Worm (Caenorhabditis elegans) whole organism, late embryonic: ENCODE data around the gene nhr-171.

Source experiments
- K09A11.1 ChIP-seq: sonication (generic microtip); optimal IDR thresholded peaks from 2 replicates; lab custom pipeline; 2017; ENCODE audit warnings: antibody characterized with exemption, mild to moderate bottlenecking, missing genetic modification characterization, missing compliant biosample characterization; ENCODE audit not compliant: insufficient read depth
- ahr-1 ChIP-seq: sonication (generic microtip); optimal IDR thresholded peaks from 2 replicates; lab custom pipeline; 2016; ENCODE audit warnings: missing genetic modification characterization, missing compliant biosample characterization
- ceh-14 ChIP-seq: sonication (generic microtip); optimal IDR thresholded peaks from 2 replicates; lab custom pipeline; 2016; ENCODE audit warnings: missing genotype, missing genetic modification characterization, missing compliant biosample characterization
- ceh-19 ChIP-seq: fragments of 200-800 bp; sonication (Bioruptor generic); optimal IDR thresholded peaks from 2 replicates; lab custom pipeline; 2018; ENCODE audit warnings: mild to moderate bottlenecking, missing genetic modification characterization, missing compliant biosample characterization
- ceh-2 ChIP-seq: sonication (generic microtip); optimal IDR thresholded peaks from 2 replicates; lab custom pipeline; 2016; ENCODE audit warnings: missing genotype, missing genetic modification characterization, missing compliant biosample characterization
- ceh-24 ChIP-seq: sonication (generic microtip); optimal IDR thresholded peaks from 2 replicates; lab custom pipeline; 2016; ENCODE audit warnings: mild to moderate bottlenecking, missing genetic modification characterization, missing compliant biosample characterization
- ceh-30 ChIP-seq: fragments of 150-350 bp; optimal IDR thresholded peaks from 2 replicates; lab custom pipeline; 2014; ENCODE audit warnings: missing biosample characterization, missing genetic modification characterization
- ceh-31 ChIP-seq: sonication (generic microtip); optimal IDR thresholded peaks from 2 replicates; lab custom pipeline; 2016; ENCODE audit warnings: missing genetic modification characterization, missing compliant biosample characterization
- ceh-34 ChIP-seq: sonication (generic microtip); optimal IDR thresholded peaks from 2 replicates; lab custom pipeline; 2016; ENCODE audit warnings: mild to moderate bottlenecking, missing genetic modification characterization, missing compliant biosample characterization
- ceh-48 ChIP-seq: sonication (generic microtip); optimal IDR thresholded peaks from 2 replicates; lab custom pipeline; 2016; ENCODE audit warnings: missing genetic modification characterization, inconsistent platforms, missing compliant biosample characterization
- ceh-9 ChIP-seq: sonication (generic microtip); optimal IDR thresholded peaks from 2 replicates; lab custom pipeline; 2016; ENCODE audit warnings: mild to moderate bottlenecking, missing genetic modification characterization, inconsistent platforms, missing compliant biosample characterization
- che-1 ChIP-seq: sonication (generic microtip); optimal IDR thresholded peaks from 2 replicates; lab custom pipeline; 2016; ENCODE audit warnings: mild to moderate bottlenecking, missing genetic modification characterization, missing compliant biosample characterization
- dve-1 ChIP-seq: sonication (generic microtip); optimal IDR thresholded peaks from 2 replicates; lab custom pipeline; 2017; ENCODE audit warnings: antibody characterized with exemption, mild to moderate bottlenecking, missing genetic modification characterization, missing compliant biosample characterization
- elt-2 ChIP-seq: sonication (generic microtip); optimal IDR thresholded peaks from 2 replicates; lab custom pipeline; 2016; ENCODE audit warnings: missing genetic modification reagents, missing genetic modification characterization, missing compliant biosample characterization
- elt-4 ChIP-seq: sonication (generic microtip); optimal IDR thresholded peaks from 2 replicates; lab custom pipeline; 2016; ENCODE audit warnings: missing genetic modification characterization, missing compliant biosample characterization
- ets-4 ChIP-seq: sonication (generic microtip); optimal IDR thresholded peaks from 2 replicates; lab custom pipeline; 2016; ENCODE audit warnings: missing genetic modification characterization, missing compliant biosample characterization
- fkh-10 ChIP-seq: fragments of 150-350 bp; optimal IDR thresholded peaks from 2 replicates; lab custom pipeline; 2014; ENCODE audit warnings: missing biosample characterization, missing genetic modification reagents, missing genetic modification characterization
- gmeb-2 ChIP-seq: sonication (generic microtip); optimal IDR thresholded peaks from 2 replicates; lab custom pipeline; 2016; ENCODE audit warnings: missing genetic modification characterization, inconsistent platforms, missing compliant biosample characterization
- hlh-30 ChIP-seq: sonication (generic microtip); optimal IDR thresholded peaks from 2 replicates; lab custom pipeline; 2017; ENCODE audit warnings: antibody characterized with exemption, missing genetic modification characterization, missing compliant biosample characterization; ENCODE audit not compliant: insufficient read depth
- mec-3 ChIP-seq: sonication (generic microtip); optimal IDR thresholded peaks from 2 replicates; lab custom pipeline; 2016; ENCODE audit warnings: borderline replicate concordance, missing genetic modification characterization, missing compliant biosample characterization
- nfya-1 ChIP-seq: sonication (generic microtip); optimal IDR thresholded peaks from 2 replicates; lab custom pipeline; 2017; ENCODE audit warnings: missing genetic modification characterization, mild to moderate bottlenecking, missing compliant biosample characterization, antibody characterized with exemption, moderate library complexity
- nhr-232 ChIP-seq: sonication (generic microtip); optimal IDR thresholded peaks from 2 replicates; lab custom pipeline; 2016; ENCODE audit warnings: missing genetic modification characterization, missing compliant biosample characterization
- npax-4 ChIP-seq: sonication (generic microtip); optimal IDR thresholded peaks from 2 replicates; lab custom pipeline; 2016; ENCODE audit warnings: missing genetic modification characterization, missing compliant biosample characterization
- pag-3 ChIP-seq: sonication (generic microtip); optimal IDR thresholded peaks from 2 replicates; lab custom pipeline; 2016; ENCODE audit warnings: missing compliant biosample characterization, missing genetic modification characterization, borderline replicate concordance
- pat-9 ChIP-seq: fragments of 200-800 bp; sonication (Bioruptor generic); optimal IDR thresholded peaks from 2 replicates; lab custom pipeline; 2018; ENCODE audit warnings: mild to moderate bottlenecking, missing genetic modification characterization, moderate library complexity, missing compliant biosample characterization
- pax-1 ChIP-seq: fragments of 150-350 bp; optimal IDR thresholded peaks from 2 replicates; lab custom pipeline; 2014; ENCODE audit warnings: missing biosample characterization, missing genetic modification characterization
- pha-2 ChIP-seq: sonication (generic microtip); optimal IDR thresholded peaks from 2 replicates; lab custom pipeline; 2017; ENCODE audit warnings: mild to moderate bottlenecking, missing genetic modification characterization, missing compliant biosample characterization
- pha-4 ChIP-seq: fragments of 150-350 bp; optimal IDR thresholded peaks from 2 replicates; lab custom pipeline; 2018; ENCODE audit warnings: missing biosample characterization, missing genetic modification reagents, missing genetic modification characterization
- sox-4 ChIP-seq: sonication (generic microtip); optimal IDR thresholded peaks from 2 replicates; lab custom pipeline; 2017; ENCODE audit warnings: mild to moderate bottlenecking, missing genetic modification characterization, inconsistent platforms, missing compliant biosample characterization
- syd-9 ChIP-seq: sonication (generic microtip); optimal IDR thresholded peaks from 2 replicates; lab custom pipeline; 2016; ENCODE audit warnings: mild to moderate bottlenecking, missing genetic modification characterization, moderate library complexity, missing compliant biosample characterization
- tbx-2 ChIP-seq: sonication (generic microtip); optimal IDR thresholded peaks from 2 replicates; lab custom pipeline; 2016; ENCODE audit warnings: missing genetic modification characterization, missing compliant biosample characterization
- ttx-3 ChIP-seq: sonication (generic microtip); optimal IDR thresholded peaks from 2 replicates; lab custom pipeline; 2016; ENCODE audit warnings: missing genetic modification reagents, missing genetic modification characterization, missing compliant biosample characterization
- unc-3 ChIP-seq, 2 experiments: fragments of 200-800 bp in 1 of 2; sonication (Bioruptor generic) in 1 of 2; sonication (generic microtip) in 1 of 2; conservative IDR thresholded peaks in 1 of 2; optimal IDR thresholded peaks in 1 of 2; 2 replicates each; pipeline versions ENCODE4 v1.3.6 to Lab custom; 2016 to 2022; ENCODE audit warnings: missing compliant biosample characterization in 2 of 2, missing genetic modification characterization in 2 of 2, missing genetic modification reagents in 1 of 2
- unc-42 ChIP-seq: sonication (generic microtip); optimal IDR thresholded peaks from 2 replicates; lab custom pipeline; 2016; ENCODE audit warnings: missing genotype, missing genetic modification characterization, missing compliant biosample characterization
- unc-86 ChIP-seq: sonication (generic microtip); optimal IDR thresholded peaks from 2 replicates; lab custom pipeline; 2016; ENCODE audit warnings: missing genetic modification characterization, missing compliant biosample characterization
- ztf-16 ChIP-seq: sonication (generic microtip); optimal IDR thresholded peaks from 2 replicates; lab custom pipeline; 2017; ENCODE audit warnings: missing genetic modification characterization, missing compliant biosample characterization

Gene nhr-171

ce11 chrV:7538018-7538417 is 26.5 kb downstream of the nhr-171 start, which contains the start of gene C54F6.12:
Gene C54F6.12 (minus strand): TSS chrV:7538118.
- TF ChIP-seq ceh-48 = no peak
- TF ChIP-seq ceh-14 = no peak
- no peak for TF ChIP-seq mec-3
- TF ChIP-seq ceh-31 (tag; lab: Kevin White, UChicago) = no peak
- TF ChIP-seq ceh-2 (tag; lab: Kevin White, UChicago) = no peak
- no peak for TF ChIP-seq unc-42 (tag; lab: Kevin White, UChicago)
- TF ChIP-seq ceh-34 = no peak
- no peak for TF ChIP-seq dve-1 (tag; lab: Kevin White, UChicago)
- no peak for TF ChIP-seq pha-2 (tag; lab: Kevin White, UChicago)
- TF ChIP-seq ceh-24 (tag; lab: Kevin White, UChicago) = no peak
- TF ChIP-seq che-1 (tag; lab: Kevin White, UChicago) = no peak
- TF ChIP-seq npax-4 = no peak
- no peak for TF ChIP-seq ceh-9
- no peak for TF ChIP-seq elt-4 (tag; lab: Kevin White, UChicago)
- TF ChIP-seq ets-4 = no peak

DNA sequence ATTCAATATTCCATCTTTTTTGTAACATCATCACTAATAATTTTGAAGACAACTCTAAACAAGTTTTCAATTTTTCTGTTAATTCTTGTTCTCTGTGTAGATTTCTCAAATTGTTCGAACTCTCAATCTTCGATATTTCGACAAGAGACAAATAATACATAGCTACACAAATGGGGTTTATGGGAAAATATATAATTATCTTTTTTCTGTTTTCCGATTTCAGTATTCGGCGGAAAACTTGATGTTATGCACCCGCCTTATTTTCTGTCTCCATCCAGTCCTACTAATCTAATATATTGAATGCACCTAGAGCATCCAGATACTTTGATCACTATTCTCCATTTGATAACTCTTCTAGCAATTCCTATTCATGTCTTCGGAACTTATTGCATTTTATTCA is 27.4 kb downstream of the nhr-171 start, which contains the start of gene srh-268:
TSS of gene srh-268 (plus strand) at position 301 of the 400 bp plus-strand sequence.
- TF ChIP-seq ceh-30 (no peak), ttx-3 (tag; lab: Kevin White, UChicago) (no peak), pha-2 (tag; lab: Kevin White, UChicago) (no peak), ceh-31 (tag; lab: Kevin White, UChicago) (no peak)

ce11 chrV:7543728-7544127 is 32.2 kb downstream of the nhr-171 start:
- no peak for TF ChIP-seq nhr-232 (tag; lab: Kevin White, UChicago)
- TF ChIP-seq elt-2 (tag; lab: Kevin White, UChicago) = no peak
- no peak for TF ChIP-seq ztf-16 (tag; lab: Kevin White, UChicago)
- TF ChIP-seq nfya-1 = no peak
- no peak for TF ChIP-seq ceh-24 (tag; lab: Kevin White, UChicago)

DNA sequence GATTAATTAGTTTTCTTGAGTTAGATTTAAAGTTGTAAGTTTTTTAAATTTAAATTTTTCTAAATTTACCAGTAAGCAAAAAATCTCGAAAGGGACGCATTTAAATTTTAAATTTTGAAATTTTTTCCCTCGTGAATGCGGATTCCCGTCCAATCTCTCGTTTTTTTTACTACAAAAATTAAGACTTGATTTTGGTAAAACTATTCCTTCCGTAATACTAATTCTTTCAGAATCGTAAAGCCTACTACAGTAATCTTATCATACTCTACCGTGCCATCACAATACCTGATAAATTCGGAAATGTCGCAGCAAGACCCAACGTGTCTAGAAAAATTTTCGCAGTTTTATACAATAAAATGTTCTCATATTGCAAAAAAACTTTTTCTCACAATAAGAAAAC is 33.6 kb downstream of the nhr-171 start, which contains the start of the genes C54F6.19 and nhx-3:
TSS of gene C54F6.19 (plus strand) at position 301 of the 400 bp plus-strand sequence.
TSS of gene nhx-3 (minus strand) at position 337 of the 400 bp plus-strand sequence.
- no peak for TF ChIP-seq pag-3 (tag; lab: Kevin White, UChicago)
- no peak for TF ChIP-seq hlh-30
- no peak for TF ChIP-seq ceh-19
- TF ChIP-seq ztf-16 (tag; lab: Kevin White, UChicago) = no peak
- no peak for TF ChIP-seq unc-86
- TF ChIP-seq sox-4 (tag; lab: Kevin White, UChicago) = no peak
- TF ChIP-seq ttx-3 (tag; lab: Kevin White, UChicago) = no peak
- no peak for TF ChIP-seq pax-1 (tag; lab: Kevin White, UChicago)
- TF ChIP-seq unc-3 (GFP tag; conservative IDR thresholded peaks at IDR 0.05; lab: Robert Waterston, UW) = no peak
- no peak for TF ChIP-seq unc-3 (tag; optimal IDR thresholded peaks at IDR 0.05; lab: Kevin White, UChicago)
- no peak for TF ChIP-seq gmeb-2 (tag; lab: Kevin White, UChicago)
- no peak for TF ChIP-seq pha-2 (tag; lab: Kevin White, UChicago)
- TF ChIP-seq pat-9 (tag; lab: Kevin White, UChicago) = no peak
- TF ChIP-seq tbx-2 (tag; lab: Kevin White, UChicago) = no peak
- no peak for TF ChIP-seq pha-4 (tag; lab: Kevin White, UChicago)
- no peak for TF ChIP-seq unc-42 (tag; lab: Kevin White, UChicago)
- no peak for TF ChIP-seq syd-9
- TF ChIP-seq dve-1 (tag; lab: Kevin White, UChicago) = no peak

ce11 chrV:7547479-7547878 is 35.9 kb downstream of the nhr-171 start, which contains the start of gene ftn-1:
Gene ftn-1 (minus strand): TSS chrV:7547579.
- TF ChIP-seq K09A11.1 (tag; lab: Kevin White, UChicago) (no peak), ceh-9 (no peak), fkh-10 (GFP tag; lab: Kevin White, UChicago) (no peak), ahr-1 (no peak), syd-9 (no peak), nhr-232 (tag; lab: Kevin White, UChicago) (no peak)
